Worm (Caenorhabditis elegans): ENCODE results near the gene ZK899.5.

DNA sequence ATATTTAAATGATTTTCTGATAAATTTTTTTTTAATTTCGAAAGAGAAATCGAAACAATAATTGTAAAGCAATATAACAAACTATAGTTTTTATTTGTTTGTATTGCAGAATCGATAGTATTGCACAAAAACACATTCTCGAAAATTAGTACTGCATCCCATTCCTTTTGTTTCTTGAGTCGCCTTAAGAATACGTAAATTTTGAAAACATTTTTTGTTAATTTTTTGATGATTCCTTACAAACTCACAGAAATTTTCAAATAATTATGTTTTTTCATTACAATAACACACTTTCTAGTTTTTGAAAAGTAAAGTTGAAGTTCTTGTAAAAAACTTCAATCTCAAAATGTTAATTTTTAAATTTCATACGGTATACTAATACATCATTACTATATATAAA is 25.4 kb upstream of the ZK899.5 start:
- TF ChIP-seq hmbx-1 (tag; optimal IDR thresholded peaks at IDR 0.05) (no peak), ama-1 (optimal IDR thresholded peaks at IDR 0.05) (no peak), scrt-1 (GFP tag; IDR thresholded peaks at IDR 0.05) (no peak), tra-4 (tag; optimal IDR thresholded peaks at IDR 0.05) (no peak), flt-1 (GFP tag; IDR thresholded peaks at IDR 0.05) (no peak), tbx-11 (GFP tag; IDR thresholded peaks at IDR 0.05) (no peak)

Data from whole organism, early embryonic.